Worm (Caenorhabditis elegans) whole organism, young adult: ENCODE data around the gene cyp-31A5.

Experiments
- B0035.1 ChIP-seq: sonication (generic microtip); optimal IDR thresholded peaks from 2 replicates; lab custom pipeline; 2016; ENCODE audit warnings: missing genetic modification characterization, mild to moderate bottlenecking, missing compliant biosample characterization, missing genotype, missing genetic modification reagents
- B0261.1 ChIP-seq: sonication (generic microtip); optimal IDR thresholded peaks from 2 replicates; lab custom pipeline; 2016; ENCODE audit warnings: mild to moderate bottlenecking, missing genetic modification characterization, moderate library complexity, missing compliant biosample characterization
- B0336.3 ChIP-seq: fragments of 200-800 bp; sonication (Bioruptor generic); IDR thresholded peaks from 2 replicates; pipeline ENCODE4 v1.3.6; 2022; ENCODE audit warnings: missing genetic modification characterization, missing compliant biosample characterization
- F22D6.2 ChIP-seq: sonication (generic microtip); optimal IDR thresholded peaks from 2 replicates; lab custom pipeline; 2016; ENCODE audit warnings: mild to moderate bottlenecking, missing genetic modification characterization, missing compliant biosample characterization
- F23B12.7 ChIP-seq: sonication (generic microtip); optimal IDR thresholded peaks from 2 replicates; lab custom pipeline; 2017; ENCODE audit warnings: missing genetic modification characterization, mild to moderate bottlenecking, missing compliant biosample characterization, antibody characterized with exemption, moderate library complexity; ENCODE audit not compliant: insufficient read depth
- F49E8.2 ChIP-seq: sonication (generic microtip); optimal IDR thresholded peaks from 3 replicates; lab custom pipeline; 2017; ENCODE audit warnings: missing genetic modification characterization, mild to moderate bottlenecking, missing compliant biosample characterization, antibody characterized with exemption, moderate library complexity; ENCODE audit not compliant: insufficient read depth
- F52B5.7 ChIP-seq: sonication (generic microtip); optimal IDR thresholded peaks from 2 replicates; lab custom pipeline; 2016; ENCODE audit warnings: mild to moderate bottlenecking, missing genetic modification characterization, missing compliant biosample characterization
- T07F8.4 ChIP-seq: sonication (generic microtip); optimal IDR thresholded peaks from 2 replicates; lab custom pipeline; 2016; ENCODE audit warnings: mild to moderate bottlenecking, missing genetic modification characterization, moderate library complexity, missing compliant biosample characterization
- T26A5.8 ChIP-seq: sonication (generic microtip); optimal IDR thresholded peaks from 2 replicates; lab custom pipeline; 2016; ENCODE audit warnings: missing genetic modification characterization, missing compliant biosample characterization
- Y56A3A.18 ChIP-seq: fragments of 200-800 bp; sonication (Bioruptor generic); IDR thresholded peaks from 2 replicates; pipeline ENCODE4 v1.3.6; 2022; ENCODE audit warnings: missing genetic modification reagents, missing genetic modification characterization, missing compliant biosample characterization
- Y67H2A.10 ChIP-seq: fragments of 200-800 bp; sonication (Bioruptor generic); conservative IDR thresholded peaks from 2 replicates; pipeline ENCODE4 v1.3.6; 2022; ENCODE audit warnings: missing genetic modification reagents, missing genetic modification characterization, missing compliant biosample characterization
- Y79H2A.3 ChIP-seq: fragments of 200-800 bp; sonication (Bioruptor generic); conservative IDR thresholded peaks from 2 replicates; pipeline ENCODE4 v1.3.6; 2022; ENCODE audit warnings: missing genetic modification reagents, missing genetic modification characterization, missing compliant biosample characterization
- ZK185.1 ChIP-seq: sonication (generic microtip); optimal IDR thresholded peaks from 2 replicates; lab custom pipeline; 2016; ENCODE audit warnings: mild to moderate bottlenecking, missing genetic modification characterization, missing compliant biosample characterization; ENCODE audit not compliant: poor library complexity, severe bottlenecking
- attf-3 ChIP-seq: fragments of 200-800 bp; sonication (Bioruptor generic); conservative IDR thresholded peaks from 2 replicates; pipeline ENCODE4 v1.3.6; 2022; ENCODE audit warnings: missing genetic modification reagents, missing genetic modification characterization, missing compliant biosample characterization
- attf-5 ChIP-seq: fragments of 200-800 bp; sonication (Bioruptor generic); optimal IDR thresholded peaks from 2 replicates; lab custom pipeline; 2018; ENCODE audit warnings: mild to moderate bottlenecking, missing genetic modification characterization, missing compliant biosample characterization
- bed-1 ChIP-seq: fragments of 200-800 bp; sonication (Bioruptor generic); IDR thresholded peaks from 2 replicates; pipeline ENCODE4 v1.3.6; 2022; ENCODE audit warnings: missing genetic modification reagents, missing genetic modification characterization, missing compliant biosample characterization
- ccch-3 ChIP-seq: fragments of 200-800 bp; sonication (Bioruptor generic); optimal IDR thresholded peaks from 2 replicates; lab custom pipeline; 2018; ENCODE audit warnings: mild to moderate bottlenecking, missing genetic modification characterization, missing compliant biosample characterization
- cebp-1 ChIP-seq, 2 experiments: fragments of 200-800 bp in 1 of 2; sonication (Bioruptor generic) in 1 of 2; sonication (generic microtip) in 1 of 2; IDR thresholded peaks in 1 of 2; optimal IDR thresholded peaks in 1 of 2; 2 replicates each; pipeline versions ENCODE4 v1.3.6 to Lab custom; 2017 to 2022; ENCODE audit warnings: missing compliant biosample characterization in 2 of 2, missing genetic modification characterization in 2 of 2, mild to moderate bottlenecking in 1 of 2, missing genetic modification reagents in 1 of 2, moderate library complexity in 1 of 2
- ceh-27 ChIP-seq: fragments of 200-800 bp; sonication (Bioruptor generic); optimal IDR thresholded peaks from 2 replicates; lab custom pipeline; 2018; ENCODE audit warnings: mild to moderate bottlenecking, missing genetic modification characterization, moderate library complexity, missing compliant biosample characterization
- ceh-40 ChIP-seq: fragments of 200-800 bp; sonication (Bioruptor generic); IDR thresholded peaks from 2 replicates; pipeline ENCODE4 v1.3.6; 2022; ENCODE audit warnings: missing genetic modification characterization, missing compliant biosample characterization
- ceh-58 ChIP-seq: fragments of 200-800 bp; sonication (Bioruptor generic); IDR thresholded peaks from 2 replicates; pipeline ENCODE4 v1.3.6; 2022; ENCODE audit warnings: missing genetic modification characterization, missing compliant biosample characterization
- die-1 ChIP-seq: sonication (generic microtip); optimal IDR thresholded peaks from 2 replicates; lab custom pipeline; 2016; ENCODE audit warnings: missing genotype, mild to moderate bottlenecking, missing genetic modification characterization, missing compliant biosample characterization
- dox-1 ChIP-seq: fragments of 200-800 bp; sonication (Bioruptor generic); IDR thresholded peaks from 2 replicates; pipeline ENCODE4 v1.3.6; 2022; ENCODE audit warnings: missing genetic modification reagents, missing genetic modification characterization, missing compliant biosample characterization
- dpl-1 ChIP-seq: fragments of 150-350 bp; optimal IDR thresholded peaks from 2 replicates; lab custom pipeline; 2014; ENCODE audit warnings: missing biosample characterization, missing genetic modification reagents, missing genetic modification characterization
- ekl-4 ChIP-seq: fragments of 200-800 bp; sonication (Bioruptor generic); IDR thresholded peaks from 2 replicates; pipeline ENCODE4 v1.3.6; 2022; ENCODE audit warnings: missing genetic modification reagents, missing genetic modification characterization, missing compliant biosample characterization
- gei-17 ChIP-seq: fragments of 200-800 bp; sonication (Bioruptor generic); optimal IDR thresholded peaks from 2 replicates; lab custom pipeline; 2018; ENCODE audit warnings: mild to moderate bottlenecking, missing genetic modification characterization, missing compliant biosample characterization
- hlh-26 ChIP-seq: fragments of 200-800 bp; sonication (Bioruptor generic); conservative IDR thresholded peaks from 2 replicates; pipeline ENCODE4 v1.3.6; 2022; ENCODE audit warnings: missing genetic modification reagents, missing genetic modification characterization, missing compliant biosample characterization
- hmg-1.2 ChIP-seq: fragments of 200-800 bp; sonication (Bioruptor generic); IDR thresholded peaks from 2 replicates; pipeline ENCODE4 v1.3.6; 2022; ENCODE audit warnings: missing genetic modification reagents, missing genetic modification characterization, missing compliant biosample characterization
- hmg-20 ChIP-seq: fragments of 200-800 bp; sonication (Bioruptor generic); IDR thresholded peaks from 2 replicates; pipeline ENCODE4 v1.3.6; 2022; ENCODE audit warnings: missing genetic modification reagents, missing genetic modification characterization, missing compliant biosample characterization
- hsf-1 ChIP-seq: fragments of 200-800 bp; sonication (Bioruptor generic); IDR thresholded peaks from 2 replicates; pipeline ENCODE4 v1.3.6; 2022; ENCODE audit warnings: missing genetic modification reagents, missing genetic modification characterization, missing compliant biosample characterization
- let-526 ChIP-seq: fragments of 200-800 bp; sonication (Bioruptor generic); IDR thresholded peaks from 2 replicates; pipeline ENCODE4 v1.3.6; 2022; ENCODE audit warnings: missing genetic modification reagents, missing genetic modification characterization, missing compliant biosample characterization
- let-607 ChIP-seq, 2 experiments: fragments of 200-800 bp in 1 of 2; sonication (Bioruptor generic) in 1 of 2; sonication (generic microtip) in 1 of 2; optimal IDR thresholded peaks; 2 replicates each; lab custom pipeline; 2016 to 2018; ENCODE audit warnings: mild to moderate bottlenecking in 2 of 2, missing compliant biosample characterization in 2 of 2, missing genetic modification characterization in 2 of 2, moderate library complexity in 2 of 2, missing genotype in 1 of 2
- lin-35 ChIP-seq, 3 experiments: fragments of 150-350 bp in 2 of 3; sonication (generic microtip) in 1 of 3; optimal IDR thresholded peaks; 2 replicates each; lab custom pipeline; 2014 to 2018; ENCODE audit warnings: missing biosample characterization in 3 of 3, missing genetic modification characterization in 3 of 3, missing genetic modification reagents in 3 of 3
- lin-40 ChIP-seq: sonication (generic microtip); optimal IDR thresholded peaks from 2 replicates; lab custom pipeline; 2016; ENCODE audit warnings: missing genetic modification characterization, mild to moderate bottlenecking, missing compliant biosample characterization, missing genotype, missing genetic modification reagents
- lsl-1 ChIP-seq: fragments of 200-800 bp; sonication (Bioruptor generic); optimal IDR thresholded peaks from 2 replicates; lab custom pipeline; 2018; ENCODE audit warnings: mild to moderate bottlenecking, missing genetic modification characterization, moderate library complexity, missing compliant biosample characterization
- madf-10 ChIP-seq: sonication (generic microtip); optimal IDR thresholded peaks from 2 replicates; lab custom pipeline; 2016; ENCODE audit warnings: mild to moderate bottlenecking, missing genetic modification characterization, missing compliant biosample characterization
- madf-3 ChIP-seq: fragments of 200-800 bp; sonication (Bioruptor generic); IDR thresholded peaks from 2 replicates; pipeline ENCODE4 v1.3.6; 2022; ENCODE audit warnings: missing genetic modification reagents, missing genetic modification characterization, missing compliant biosample characterization
- nfyb-1 ChIP-seq: fragments of 200-800 bp; sonication (Bioruptor generic); IDR thresholded peaks from 2 replicates; pipeline ENCODE4 v1.3.6; 2022; ENCODE audit warnings: missing genetic modification reagents, missing genetic modification characterization, missing compliant biosample characterization
- nhr-80 ChIP-seq: sonication (generic microtip); optimal IDR thresholded peaks from 2 replicates; lab custom pipeline; 2016; ENCODE audit warnings: missing genetic modification characterization, missing compliant biosample characterization
- pbrm-1 ChIP-seq: fragments of 200-800 bp; sonication (Bioruptor generic); IDR thresholded peaks from 2 replicates; pipeline ENCODE4 v1.3.6; 2022; ENCODE audit warnings: missing genetic modification reagents, missing genetic modification characterization, missing compliant biosample characterization
- rpc-1 ChIP-seq, 2 experiments: fragments of 150-350 bp in 1 of 2; sonication (generic microtip) in 1 of 2; optimal IDR thresholded peaks; 2 replicates each; lab custom pipeline; 2014 to 2018; ENCODE audit warnings: missing biosample characterization in 1 of 2, missing genetic modification characterization in 1 of 2, missing genetic modification reagents in 1 of 2, missing genotype in 1 of 2
- sdz-38 ChIP-seq: sonication (generic microtip); optimal IDR thresholded peaks from 2 replicates; lab custom pipeline; 2016; ENCODE audit warnings: missing genotype, missing genetic modification characterization, missing compliant biosample characterization
- sea-2 ChIP-seq: fragments of 200-800 bp; sonication (Bioruptor generic); IDR thresholded peaks from 2 replicates; pipeline ENCODE4 v1.3.6; 2022; ENCODE audit warnings: missing genetic modification characterization, missing compliant biosample characterization
- snpc-3.4 ChIP-seq: sonication (generic microtip); optimal IDR thresholded peaks from 2 replicates; lab custom pipeline; 2017; ENCODE audit warnings: missing genetic modification characterization, mild to moderate bottlenecking, missing compliant biosample characterization, antibody characterized with exemption, moderate library complexity, missing genotype, missing genetic modification reagents
- tlf-1 ChIP-seq: fragments of 200-800 bp; sonication (Bioruptor generic); optimal IDR thresholded peaks from 2 replicates; lab custom pipeline; 2018; ENCODE audit warnings: mild to moderate bottlenecking, missing genetic modification characterization, missing compliant biosample characterization
- unc-62 ChIP-seq: fragments of 150-350 bp; optimal IDR thresholded peaks from 2 replicates; lab custom pipeline; 2014; ENCODE audit warnings: missing biosample characterization, missing genetic modification reagents, missing genetic modification characterization
- zim-3 ChIP-seq: sonication (generic microtip); optimal IDR thresholded peaks from 2 replicates; lab custom pipeline; 2017; ENCODE audit warnings: mild to moderate bottlenecking, missing genetic modification characterization, moderate library complexity, missing compliant biosample characterization
- ztf-6 ChIP-seq: fragments of 200-800 bp; sonication (Bioruptor generic); IDR thresholded peaks from 2 replicates; pipeline ENCODE4 v1.3.6; 2022; ENCODE audit warnings: missing genetic modification reagents, missing genetic modification characterization, missing compliant biosample characterization

Gene cyp-31A5

ce11 chrIV:13388779-13389178 is 12.3 kb upstream of the cyp-31A5 start (continued):
- TF ChIP-seq ZK185.1 (tag; lab: Kevin White, UChicago) (peak; percentile 36), Y56A3A.18 (GFP tag; lab: Robert Waterston, UW) (peak; percentile 67; the same call in 1 of the 2 replicates), attf-3 (no peak), F52B5.7 (tag; lab: Kevin White, UChicago) (no peak), hsf-1 (GFP tag; lab: Robert Waterston, UW) (no peak), zim-3 (no peak), Y67H2A.10 (no peak), F23B12.7 (no peak), let-526 (GFP tag; lab: Robert Waterston, UW) (no peak), nhr-80 (tag; lab: Kevin White, UChicago) (no peak), nfyb-1 (0 out of 2 replicates have a peak, but pooled peaks have one; percentile 34), T26A5.8 (tag; lab: Kevin White, UChicago) (no peak), die-1 (no peak), hmg-20 (GFP tag; lab: Robert Waterston, UW) (0 out of 2 replicates have a peak, but pooled peaks have one; percentile 3), sea-2 (GFP tag; lab: Robert Waterston, UW) (no peak), ceh-58 (no peak), B0261.1 (tag; lab: Kevin White, UChicago) (no peak), let-607 (tag; optimal IDR thresholded peaks at IDR 0.05; lab: Kevin White, UChicago) (no peak), B0035.1 (peak; percentile 74), rpc-1 (optimal IDR thresholded peaks at IDR 0.05; lab: Kevin White, UChicago) (no peak), rpc-1 (tag; optimal IDR thresholded peaks at IDR 0.05; lab: Kevin White, UChicago) (no peak), cebp-1 (GFP tag; IDR thresholded peaks at IDR 0.05; lab: Robert Waterston, UW) (no peak), cebp-1 (tag; optimal IDR thresholded peaks at IDR 0.05; lab: Kevin White, UChicago) (peak; percentile 56), lsl-1 (no peak), dox-1 (GFP tag; lab: Robert Waterston, UW) (no peak), hmg-1.2 (GFP tag; lab: Robert Waterston, UW) (peak; percentile 21), ccch-3 (no peak), madf-3 (GFP tag; lab: Robert Waterston, UW) (0 out of 2 replicates have a peak, but pooled peaks have one; percentile 60), T07F8.4 (tag; lab: Kevin White, UChicago) (no peak), lin-40 (peak; percentile 47), Y79H2A.3 (GFP tag; lab: Robert Waterston, UW) (no peak), F22D6.2 (tag; lab: Kevin White, UChicago) (peak; percentile 29), madf-10 (no peak), gei-17 (peak; percentile 20), tlf-1 (GFP tag; lab: Kevin White, UChicago) (peak; percentile 29), F49E8.2 (tag; lab: Kevin White, UChicago) (no peak), snpc-3.4 (peak; percentile 30), unc-62 (GFP tag; lab: Kevin White, UChicago) (no peak), ceh-40 (GFP tag; lab: Robert Waterston, UW) (no peak), sdz-38 (tag; lab: Kevin White, UChicago) (no peak), hlh-26 (GFP tag; lab: Robert Waterston, UW) (no peak), ekl-4 (GFP tag; lab: Robert Waterston, UW) (no peak), pbrm-1 (peak; percentile 71), bed-1 (no peak), B0336.3 (GFP tag; lab: Robert Waterston, UW) (peak; percentile 70), ceh-27 (GFP tag; lab: Kevin White, UChicago) (peak; percentile 18), dpl-1 (GFP tag; lab: Kevin White, UChicago) (no peak), attf-5 (GFP tag; lab: Kevin White, UChicago) (no peak), ztf-6 (no peak), lin-35 (GFP tag; optimal IDR thresholded peaks at IDR 0.05; lab: Kevin White, UChicago) (no peak)
